Worm (Caenorhabditis elegans): ENCODE results near the gene srj-22.

Gene srj-22

ce11 chrV:10708346-10708745, 35.2 kb downstream of the srj-22 start:
- TF ChIP-seq lin-32 (GFP tag; optimal IDR thresholded peaks at IDR 0.05) (no peak), ham-2 (GFP tag; optimal IDR thresholded peaks at IDR 0.05) (no peak), elt-1 (tag; optimal IDR thresholded peaks at IDR 0.05; ENCODE audit: borderline replicate concordance, insufficient read depth) (no peak), tbx-8 (GFP tag; optimal IDR thresholded peaks at IDR 0.05) (no peak), lsy-2 (tag; optimal IDR thresholded peaks at IDR 0.05) (no peak), nhr-237 (tag; optimal IDR thresholded peaks at IDR 0.05) (no peak), ces-1 (GFP tag; optimal IDR thresholded peaks at IDR 0.05) (no peak), blmp-1 (tag; optimal IDR thresholded peaks at IDR 0.05) (no peak), zip-8 (tag; optimal IDR thresholded peaks at IDR 0.05) (no peak), ceh-43 (GFP tag; optimal IDR thresholded peaks at IDR 0.05) (no peak), snpc-4 (tag; optimal IDR thresholded peaks at IDR 0.05) (no peak)

- no peak for TF ChIP-seq ztf-11 (tag; optimal IDR thresholded peaks at IDR 0.05)
- TF ChIP-seq nhr-2 (tag; optimal IDR thresholded peaks at IDR 0.05): no peak
Measured at ce11 chrV:10702910-10703309, 40.6 kb downstream of the srj-22 start.

- no peak for TF ChIP-seq cnd-1 (tag; optimal IDR thresholded peaks at IDR 0.05)
- no peak for TF ChIP-seq drap-1 (GFP tag; optimal IDR thresholded peaks at IDR 0.05)
- no peak for TF ChIP-seq elt-3 (tag; optimal IDR thresholded peaks at IDR 0.05)
- TF ChIP-seq ces-1 (GFP tag; optimal IDR thresholded peaks at IDR 0.05): no peak
- no peak for TF ChIP-seq lsy-2 (tag; optimal IDR thresholded peaks at IDR 0.05)
- no peak for TF ChIP-seq unc-120 (tag; optimal IDR thresholded peaks at IDR 0.05; ENCODE audit: poor library complexity, severe bottlenecking)
- TF ChIP-seq ztf-11 (tag; optimal IDR thresholded peaks at IDR 0.05): no peak
- TF ChIP-seq sptf-1 (tag; optimal IDR thresholded peaks at IDR 0.05): no peak
- TF ChIP-seq mab-5 (tag; optimal IDR thresholded peaks at IDR 0.05): no peak
- no peak for TF ChIP-seq tbx-8 (GFP tag; optimal IDR thresholded peaks at IDR 0.05)
- no peak for TF ChIP-seq ham-2 (GFP tag; optimal IDR thresholded peaks at IDR 0.05)
- no peak for TF ChIP-seq nhr-76 (tag; optimal IDR thresholded peaks at IDR 0.05)
- no peak for TF ChIP-seq hlh-1 (tag; optimal IDR thresholded peaks at IDR 0.05)
- no peak for TF ChIP-seq bed-3 (GFP tag; optimal IDR thresholded peaks at IDR 0.05)
- no peak for TF ChIP-seq lin-32 (GFP tag; optimal IDR thresholded peaks at IDR 0.05)
- no peak for TF ChIP-seq unc-39 (tag; optimal IDR thresholded peaks at IDR 0.05)
- TF ChIP-seq flh-1 (GFP tag; optimal IDR thresholded peaks at IDR 0.05): no peak
- no peak for TF ChIP-seq zip-8 (tag; optimal IDR thresholded peaks at IDR 0.05)
- TF ChIP-seq mls-2 (tag; optimal IDR thresholded peaks at IDR 0.05): no peak
Measured at ce11 chrV:10702249-10702648, 41.3 kb downstream of the srj-22 start, which contains the start of gene pph-1. TSS of gene pph-1 (plus strand) at chrV:10702549.

- TF ChIP-seq lin-13 (tag; optimal IDR thresholded peaks at IDR 0.05) (no peak), mep-1 (tag; optimal IDR thresholded peaks at IDR 0.05) (no peak), bed-3 (GFP tag; optimal IDR thresholded peaks at IDR 0.05) (no peak), nhr-237 (tag; optimal IDR thresholded peaks at IDR 0.05) (no peak), unc-39 (tag; optimal IDR thresholded peaks at IDR 0.05) (no peak), mls-2 (tag; optimal IDR thresholded peaks at IDR 0.05) (no peak), ceh-43 (GFP tag; optimal IDR thresholded peaks at IDR 0.05) (no peak), flh-1 (GFP tag; optimal IDR thresholded peaks at IDR 0.05) (no peak), hlh-1 (tag; optimal IDR thresholded peaks at IDR 0.05) (no peak), sem-2 (GFP tag; optimal IDR thresholded peaks at IDR 0.05) (no peak), lin-32 (GFP tag; optimal IDR thresholded peaks at IDR 0.05) (no peak)
Measured at ce11 chrV:10699122-10699521, 44.4 kb downstream of the srj-22 start.

- TF ChIP-seq snpc-4 (tag; optimal IDR thresholded peaks at IDR 0.05) (no peak), blmp-1 (tag; optimal IDR thresholded peaks at IDR 0.05) (no peak), drap-1 (GFP tag; optimal IDR thresholded peaks at IDR 0.05) (no peak), bed-3 (GFP tag; optimal IDR thresholded peaks at IDR 0.05) (no peak), nhr-28 (tag; optimal IDR thresholded peaks at IDR 0.05) (no peak), tbx-8 (GFP tag; optimal IDR thresholded peaks at IDR 0.05) (no peak)
Measured at ce11 chrV:10695181-10695580, 48.4 kb downstream of the srj-22 start, which contains the start of gene C05A2.4. TSS of gene C05A2.4 (plus strand) at chrV:10695481.

ce11 chrV:10693749-10694148, 49.8 kb downstream of the srj-22 start:
- no peak for TF ChIP-seq unc-120 (tag; optimal IDR thresholded peaks at IDR 0.05; ENCODE audit: poor library complexity, severe bottlenecking)
- TF ChIP-seq bed-3 (GFP tag; optimal IDR thresholded peaks at IDR 0.05): no peak
- TF ChIP-seq snpc-4 (tag; optimal IDR thresholded peaks at IDR 0.05): no peak
- TF ChIP-seq cnd-1 (tag; optimal IDR thresholded peaks at IDR 0.05): no peak
- TF ChIP-seq ham-2 (GFP tag; optimal IDR thresholded peaks at IDR 0.05): no peak
- TF ChIP-seq nhr-76 (tag; optimal IDR thresholded peaks at IDR 0.05): no peak
- TF ChIP-seq nhr-237 (tag; optimal IDR thresholded peaks at IDR 0.05): no peak
- TF ChIP-seq lsy-2 (tag; optimal IDR thresholded peaks at IDR 0.05): no peak
- TF ChIP-seq mep-1 (tag; optimal IDR thresholded peaks at IDR 0.05): no peak
- TF ChIP-seq tbx-8 (GFP tag; optimal IDR thresholded peaks at IDR 0.05): no peak
- TF ChIP-seq elt-3 (tag; optimal IDR thresholded peaks at IDR 0.05): no peak
- no peak for TF ChIP-seq mls-2 (tag; optimal IDR thresholded peaks at IDR 0.05)
- TF ChIP-seq mab-5 (tag; optimal IDR thresholded peaks at IDR 0.05): no peak

All from whole organism, mixed stage, embryonic.